Worm (Caenorhabditis elegans): Measurements from ENCODE around the gene nhr-261.

- TF ChIP-seq elt-1 (tag; optimal IDR thresholded peaks at IDR 0.05; ENCODE audit: borderline replicate concordance, insufficient read depth) (no peak), unc-62 (GFP tag; optimal IDR thresholded peaks at IDR 0.05) (no peak), lsy-2 (tag; optimal IDR thresholded peaks at IDR 0.05) (no peak)
These were observed at the start of gene nhr-261 for ce11 chrII:3864652-3865051.

Data from whole organism, mixed stage, embryonic.